Worm (Caenorhabditis elegans): ENCODE results near the gene ltd-1.

ltd-1 gene

ce11 chrII:8050477-8050876, 42.1 kb downstream of the ltd-1 start, which contains the start of gene mtre-1:
mtre-1 (minus strand) TSS chrII:8050577.
- no peak for TF ChIP-seq ceh-88 (GFP tag; IDR thresholded peaks at IDR 0.05)
- no peak for TF ChIP-seq sox-4 (tag; optimal IDR thresholded peaks at IDR 0.05)
- no peak for TF ChIP-seq zag-1 (tag; optimal IDR thresholded peaks at IDR 0.05)
- TF ChIP-seq tlp-1 (tag; optimal IDR thresholded peaks at IDR 0.05) = no peak
- TF ChIP-seq alr-1 (tag; optimal IDR thresholded peaks at IDR 0.05; ENCODE audit: borderline replicate concordance) = no peak
- no peak for TF ChIP-seq hpl-2 (GFP tag; optimal IDR thresholded peaks at IDR 0.05)
- TF ChIP-seq ceh-82 (tag; optimal IDR thresholded peaks at IDR 0.05) = no peak
- no peak for TF ChIP-seq hlh-17 (GFP tag; optimal IDR thresholded peaks at IDR 0.05; ENCODE audit: borderline replicate concordance)
- no peak for TF ChIP-seq nhr-90 (tag; optimal IDR thresholded peaks at IDR 0.05; ENCODE audit: poor library complexity)
- no peak for TF ChIP-seq elt-2 (tag; optimal IDR thresholded peaks at IDR 0.05)
- no peak for TF ChIP-seq ama-1 (optimal IDR thresholded peaks at IDR 0.05)
- no peak for TF ChIP-seq Y116A8C.19 (tag; optimal IDR thresholded peaks at IDR 0.05; ENCODE audit: borderline replicate concordance)
- no peak for TF ChIP-seq mep-1 (tag; optimal IDR thresholded peaks at IDR 0.05)
- TF ChIP-seq blmp-1 (tag; optimal IDR thresholded peaks at IDR 0.05) = no peak

ce11 chrII:8047264-8047663, 45.3 kb downstream of the ltd-1 start, which contains the start of gene apn-1:
apn-1 (plus strand) TSS chrII:8047564.
- TF ChIP-seq ceh-63 (GFP tag; optimal IDR thresholded peaks at IDR 0.05) (no peak), xbp-1 (tag; optimal IDR thresholded peaks at IDR 0.05) (no peak), nhr-85 (tag) (no peak), aly-2 (tag; optimal IDR thresholded peaks at IDR 0.05) (no peak), hpl-2 (GFP tag; optimal IDR thresholded peaks at IDR 0.05) (no peak), egl-27 (tag; optimal IDR thresholded peaks at IDR 0.05) (no peak), Y116A8C.19 (tag; optimal IDR thresholded peaks at IDR 0.05; ENCODE audit: borderline replicate concordance) (no peak), sptf-1 (tag; optimal IDR thresholded peaks at IDR 0.05) (no peak), hlh-4 (tag; optimal IDR thresholded peaks at IDR 0.05) (no peak), ces-1 (GFP tag; optimal IDR thresholded peaks at IDR 0.05) (no peak)

ce11 chrII:8042289-8042688, 50.3 kb downstream of the ltd-1 start, which contains the start of gene T05H10.1:
T05H10.1 (plus strand) TSS chrII:8042589.
- TF ChIP-seq mef-2 (tag; optimal IDR thresholded peaks at IDR 0.05) (no peak), dpl-1 (GFP tag; optimal IDR thresholded peaks at IDR 0.05) (no peak), grh-1 (GFP tag; IDR thresholded peaks at IDR 0.05) (no peak), F16B12.6 (tag; optimal IDR thresholded peaks at IDR 0.05) (no peak), efl-3 (GFP tag; optimal IDR thresholded peaks at IDR 0.05) (no peak), hlh-17 (GFP tag; optimal IDR thresholded peaks at IDR 0.05; ENCODE audit: borderline replicate concordance) (no peak), nhr-71 (tag; optimal IDR thresholded peaks at IDR 0.05) (no peak), elt-3 (tag; optimal IDR thresholded peaks at IDR 0.05) (no peak), lsy-2 (tag; optimal IDR thresholded peaks at IDR 0.05) (no peak), lin-39 (tag; optimal IDR thresholded peaks at IDR 0.05) (no peak), efl-1 (optimal IDR thresholded peaks at IDR 0.05) (no peak), efl-1 (GFP tag; optimal IDR thresholded peaks at IDR 0.05 in 1 of 2) (no peak), sptf-1 (tag; optimal IDR thresholded peaks at IDR 0.05) (no peak), nhr-84 (tag; optimal IDR thresholded peaks at IDR 0.05) (no peak), C04F5.9 (tag; optimal IDR thresholded peaks at IDR 0.05) (no peak), fkh-4 (tag; optimal IDR thresholded peaks at IDR 0.05; ENCODE audit: borderline replicate concordance) (no peak)

- TF ChIP-seq efl-3 (GFP tag; optimal IDR thresholded peaks at IDR 0.05) (no peak), lin-15B (tag; optimal IDR thresholded peaks at IDR 0.05) (peak; percentile 72), dsc-1 (tag; optimal IDR thresholded peaks at IDR 0.05) (no peak), dpl-1 (GFP tag; optimal IDR thresholded peaks at IDR 0.05) (peak in 2 of 3 experiments; percentile 12 to 42), F16B12.6 (tag; optimal IDR thresholded peaks at IDR 0.05) (no peak), elt-3 (tag; optimal IDR thresholded peaks at IDR 0.05) (no peak), unc-62 (GFP tag; optimal IDR thresholded peaks at IDR 0.05) (no peak), lin-39 (tag; optimal IDR thresholded peaks at IDR 0.05) (no peak), nhr-19 (GFP tag; conservative IDR thresholded peaks at IDR 0.05) (no peak), nhr-76 (tag; optimal IDR thresholded peaks at IDR 0.05) (no peak), ama-1 (optimal IDR thresholded peaks at IDR 0.05) (no peak), rnt-1 (tag; optimal IDR thresholded peaks at IDR 0.05) (peak; percentile 13), sox-4 (tag; optimal IDR thresholded peaks at IDR 0.05) (no peak), nhr-12 (tag; optimal IDR thresholded peaks at IDR 0.05) (no peak), nhr-71 (tag; optimal IDR thresholded peaks at IDR 0.05) (peak; percentile 36), jun-1 (tag; optimal IDR thresholded peaks at IDR 0.05) (no peak), irx-1 (tag; optimal IDR thresholded peaks at IDR 0.05) (no peak), vab-15 (tag; optimal IDR thresholded peaks at IDR 0.05) (no peak), mab-9 (GFP tag; IDR thresholded peaks at IDR 0.05) (no peak), C34B4.2 (tag; optimal IDR thresholded peaks at IDR 0.05) (no peak), hlh-17 (GFP tag; optimal IDR thresholded peaks at IDR 0.05; ENCODE audit: borderline replicate concordance) (no peak)
Observed at ce11 chrII:8041642-8042041, 50.9 kb downstream of the ltd-1 start.

All from whole organism, L1 larva.